Fruit fly (Drosophila melanogaster) whole organism, prepupa: ENCODE results near the gene Rac1.

ENCODE experiments used
- CG10631 ChIP-seq: fragments of 200-800 bp; sonication (Bioruptor generic); optimal IDR thresholded peaks from 2 replicates; lab custom pipeline; 2016; ENCODE audit warnings: missing biosample characterization, missing genetic modification characterization
- CG10669 ChIP-seq: fragments of 200-800 bp; sonication (Bioruptor generic); optimal IDR thresholded peaks from 3 replicates; lab custom pipeline; 2018; ENCODE audit warnings: missing biosample characterization, mild to moderate bottlenecking, missing genetic modification characterization, moderate library complexity
- CG11294 ChIP-seq: fragments of 200-800 bp; sonication (Bioruptor generic); IDR thresholded peaks from 2 replicates; pipeline ENCODE4 v1.3.6; 2022; ENCODE audit warnings: missing biosample characterization, missing genetic modification characterization
- CG11762 ChIP-seq: fragments of 200-800 bp; sonication (Bioruptor generic); optimal IDR thresholded peaks from 3 replicates; lab custom pipeline; 2016; ENCODE audit warnings: missing biosample characterization, missing genetic modification characterization; ENCODE audit not compliant: insufficient read depth
- CG11902 ChIP-seq: fragments of 200-800 bp; sonication (Bioruptor generic); optimal IDR thresholded peaks from 3 replicates; lab custom pipeline; 2016; ENCODE audit warnings: missing biosample characterization, missing genetic modification characterization
- CG15336 ChIP-seq: fragments of 200-800 bp; sonication (Bioruptor generic); IDR thresholded peaks from 2 replicates; pipeline ENCODE4 v1.3.6; 2022; ENCODE audit warnings: missing biosample characterization, missing genetic modification characterization
- CG1621 ChIP-seq: fragments of 200-800 bp; sonication (Bioruptor generic); optimal IDR thresholded peaks from 3 replicates; lab custom pipeline; 2018; ENCODE audit warnings: missing biosample characterization, mild to moderate bottlenecking, missing genetic modification characterization
- CG16779 ChIP-seq: fragments of 200-800 bp; sonication (Bioruptor generic); optimal IDR thresholded peaks from 3 replicates; lab custom pipeline; 2017; ENCODE audit warnings: missing biosample characterization, mild to moderate bottlenecking, missing genetic modification characterization
- CG3032 ChIP-seq: fragments of 200-800 bp; optimal IDR thresholded peaks from 2 replicates; lab custom pipeline; 2019; ENCODE audit warnings: missing biosample characterization, mild to moderate bottlenecking, missing genetic modification characterization, moderate library complexity
- CG31627 ChIP-seq: fragments of 200-800 bp; sonication (Bioruptor generic); optimal IDR thresholded peaks from 3 replicates; lab custom pipeline; 2016; ENCODE audit warnings: missing biosample characterization, missing genetic modification characterization
- CG32006 ChIP-seq: fragments of 200-800 bp; sonication (Bioruptor generic); optimal IDR thresholded peaks from 3 replicates; lab custom pipeline; 2017; ENCODE audit warnings: missing biosample characterization, mild to moderate bottlenecking, missing genetic modification characterization
- CG34406 ChIP-seq: fragments of 200-800 bp; sonication (Bioruptor generic); optimal IDR thresholded peaks from 3 replicates; lab custom pipeline; 2016; ENCODE audit warnings: missing biosample characterization, missing genetic modification characterization
- CG4318 ChIP-seq: fragments of 200-800 bp; sonication (Bioruptor generic); optimal IDR thresholded peaks from 3 replicates; lab custom pipeline; 2017; ENCODE audit warnings: missing biosample characterization, mild to moderate bottlenecking, missing genetic modification characterization
- CG6163 ChIP-seq: fragments of 200-800 bp; sonication (Bioruptor generic); IDR thresholded peaks from 3 replicates; pipeline ENCODE4 v1.3.6; 2022; ENCODE audit warnings: missing biosample characterization, missing genetic modification characterization
- CG6276 ChIP-seq: fragments of 200-800 bp; sonication (Bioruptor generic); optimal IDR thresholded peaks from 2 replicates; lab custom pipeline; 2017; ENCODE audit warnings: missing biosample characterization, mild to moderate bottlenecking, missing genetic modification characterization
- CG6792 ChIP-seq: fragments of 200-800 bp; sonication (Bioruptor generic); optimal IDR thresholded peaks from 3 replicates; lab custom pipeline; 2016; ENCODE audit warnings: missing biosample characterization, missing genetic modification characterization
- CG6808 ChIP-seq: fragments of 200-800 bp; sonication (Bioruptor generic); optimal IDR thresholded peaks from 3 replicates; lab custom pipeline; 2017; ENCODE audit warnings: missing biosample characterization, missing genetic modification characterization, mild to moderate bottlenecking, moderate library complexity, missing genetic modification reagents
- CG7368 ChIP-seq: fragments of 200-800 bp; sonication (Bioruptor generic); optimal IDR thresholded peaks from 3 replicates; lab custom pipeline; 2016; ENCODE audit warnings: missing biosample characterization, missing genetic modification characterization
- CG8119 ChIP-seq: fragments of 200-800 bp; sonication (Bioruptor generic); IDR thresholded peaks from 3 replicates; pipeline ENCODE4 v1.3.6; 2022; ENCODE audit warnings: missing biosample characterization, missing genetic modification characterization
- CG8319 ChIP-seq: fragments of 200-800 bp; sonication (Bioruptor generic); optimal IDR thresholded peaks from 3 replicates; lab custom pipeline; 2016; ENCODE audit warnings: missing biosample characterization, missing genetic modification characterization
- CG8632 ChIP-seq: fragments of 200-800 bp; sonication (Bioruptor generic); optimal IDR thresholded peaks from 3 replicates; lab custom pipeline; 2016; ENCODE audit warnings: missing biosample characterization, missing genetic modification characterization
- CG9139 ChIP-seq: fragments of 200-800 bp; sonication (Bioruptor generic); optimal IDR thresholded peaks from 3 replicates; lab custom pipeline; 2017; ENCODE audit warnings: missing biosample characterization, mild to moderate bottlenecking, missing genetic modification characterization
- Eip78C ChIP-seq: fragments of 200-800 bp; sonication (Bioruptor generic); peaks from one replicate; lab custom pipeline; 2016; ENCODE audit warnings: missing biosample characterization, missing genetic modification characterization
- Eip93F ChIP-seq: fragments of 200-800 bp; sonication (Bioruptor generic); optimal IDR thresholded peaks from 2 replicates; lab custom pipeline; 2016; ENCODE audit warnings: missing biosample characterization, mild to moderate bottlenecking, missing genetic modification characterization
- Ets21C ChIP-seq: fragments of 200-800 bp; sonication (Bioruptor generic); optimal IDR thresholded peaks from 3 replicates; lab custom pipeline; 2016; ENCODE audit warnings: missing biosample characterization, missing genetic modification characterization
- Ets96B ChIP-seq: fragments of 200-800 bp; optimal IDR thresholded peaks from 2 replicates; lab custom pipeline; 2019; ENCODE audit warnings: missing biosample characterization, mild to moderate bottlenecking, missing genetic modification characterization, moderate library complexity
- Hr38 ChIP-seq: sonication (Bioruptor generic); optimal IDR thresholded peaks from 2 replicates; lab custom pipeline; 2016; ENCODE audit warnings: missing biosample characterization, missing genetic modification characterization
- Hr39 ChIP-seq: fragments of 200-800 bp; sonication (Bioruptor generic); optimal IDR thresholded peaks from 2 replicates; lab custom pipeline; 2016; ENCODE audit warnings: missing biosample characterization, missing genetic modification characterization
- Lpt ChIP-seq: fragments of 200-800 bp; sonication (Bioruptor generic); optimal IDR thresholded peaks from 3 replicates; lab custom pipeline; 2016; ENCODE audit warnings: missing biosample characterization, missing genetic modification characterization
- OdsH ChIP-seq: fragments of 200-800 bp; sonication (Bioruptor generic); optimal IDR thresholded peaks from 3 replicates; lab custom pipeline; 2016; ENCODE audit warnings: missing biosample characterization, missing genetic modification characterization
- Sox14 ChIP-seq: fragments of 200-800 bp; sonication (Bioruptor generic); optimal IDR thresholded peaks from 3 replicates; lab custom pipeline; 2016; ENCODE audit warnings: missing biosample characterization, missing genetic modification characterization
- Sox15 ChIP-seq: fragments of 200-800 bp; sonication (Bioruptor generic); optimal IDR thresholded peaks from 3 replicates; lab custom pipeline; 2016; ENCODE audit warnings: missing biosample characterization, missing genetic modification characterization
- cyc ChIP-seq: fragments of 200-800 bp; sonication (Bioruptor generic); optimal IDR thresholded peaks from 3 replicates; lab custom pipeline; 2016; ENCODE audit warnings: missing biosample characterization, missing genetic modification characterization
- dac ChIP-seq: fragments of 200-800 bp; sonication (Bioruptor generic); optimal IDR thresholded peaks from 2 replicates; lab custom pipeline; 2017; ENCODE audit warnings: missing biosample characterization, mild to moderate bottlenecking, missing genetic modification characterization
- eg ChIP-seq: fragments of 200-800 bp; sonication (Bioruptor generic); IDR thresholded peaks from 3 replicates; pipeline ENCODE4 v1.3.6; 2022; ENCODE audit warnings: missing biosample characterization, missing genetic modification characterization
- esn ChIP-seq: fragments of 200-800 bp; sonication (Bioruptor generic); optimal IDR thresholded peaks from 2 replicates; lab custom pipeline; 2016; ENCODE audit warnings: missing biosample characterization, mild to moderate bottlenecking, missing genetic modification characterization, moderate library complexity
- fd59A ChIP-seq: fragments of 200-800 bp; sonication (Bioruptor generic); optimal IDR thresholded peaks from 2 replicates; lab custom pipeline; 2017; ENCODE audit warnings: missing biosample characterization, mild to moderate bottlenecking, missing genetic modification characterization, missing genetic modification reagents
- fd85E ChIP-seq: fragments of 200-800 bp; sonication (Bioruptor generic); optimal IDR thresholded peaks from 3 replicates; lab custom pipeline; 2016; ENCODE audit warnings: missing biosample characterization, missing genetic modification characterization
- lz ChIP-seq: fragments of 200-800 bp; sonication (Bioruptor generic); optimal IDR thresholded peaks from 3 replicates; lab custom pipeline; 2016; ENCODE audit warnings: missing biosample characterization, missing genetic modification characterization
- net ChIP-seq: fragments of 200-800 bp; sonication (Bioruptor generic); optimal IDR thresholded peaks from 3 replicates; lab custom pipeline; 2016; ENCODE audit warnings: missing biosample characterization, missing genetic modification characterization
- pdm3 ChIP-seq: fragments of 200-800 bp; sonication (Bioruptor generic); optimal IDR thresholded peaks from 3 replicates; lab custom pipeline; 2016; ENCODE audit warnings: missing biosample characterization, missing genetic modification characterization
- spab ChIP-seq: fragments of 200-800 bp; sonication (Bioruptor generic); optimal IDR thresholded peaks from 2 replicates; lab custom pipeline; 2017; ENCODE audit warnings: missing biosample characterization, mild to moderate bottlenecking, missing genetic modification characterization, missing genetic modification reagents
- ss ChIP-seq, 2 experiments: fragments of 200-800 bp; sonication (Bioruptor generic); optimal IDR thresholded peaks; 2 replicates in 1 of 2; 3 replicates in 1 of 2; lab custom pipeline; 2017 to 2018; ENCODE audit warnings: mild to moderate bottlenecking in 2 of 2, missing biosample characterization in 2 of 2, missing genetic modification characterization in 2 of 2, moderate library complexity in 1 of 2
- svp ChIP-seq: fragments of 200-800 bp; sonication (Bioruptor generic); peaks from one replicate; lab custom pipeline; 2016; ENCODE audit warnings: missing biosample characterization, missing genetic modification characterization
- topi ChIP-seq: fragments of 200-800 bp; sonication (Bioruptor generic); optimal IDR thresholded peaks from 3 replicates; lab custom pipeline; 2016; ENCODE audit warnings: missing biosample characterization, missing genetic modification characterization

Rac1 gene

dm6 chr3L:1313039-1313766, 10.7 kb upstream of the Rac1 start, which contains the start of the genes sturkopf and Herc4 (continued):
- TF ChIP-seq CG6808 (no peak), eg (GFP tag; lab: Robert Waterston, UW) (peak; percentile 59; the same call in 2 of the 3 replicates), CG9139 (no peak), CG10631 (GFP tag; lab: Kevin White, UChicago) (peak; percentile 96), Eip93F (GFP tag; lab: Kevin White, UChicago) (no peak), Ets21C (GFP tag; lab: Kevin White, UChicago) (no peak), Hr38 (no peak), CG8632 (GFP tag; lab: Kevin White, UChicago) (peak; percentile 78), lz (GFP tag; lab: Kevin White, UChicago) (peak; percentile 92), Ets96B (tag; lab: Kevin White, UChicago) (peak; percentile 54), Hr39 (peak; percentile 83), CG31627 (GFP tag; lab: Kevin White, UChicago) (peak; percentile 85), CG8319 (GFP tag; lab: Kevin White, UChicago) (peak; percentile 55), CG16779 (tag; lab: Kevin White, UChicago) (no peak), net (GFP tag; lab: Kevin White, UChicago) (peak; percentile 75), cyc (GFP tag; lab: Kevin White, UChicago) (peak; percentile 60), CG7368 (GFP tag; lab: Kevin White, UChicago) (no peak), OdsH (GFP tag; lab: Kevin White, UChicago) (peak; percentile 76), CG11902 (peak; percentile 41), CG15336 (GFP tag; lab: Robert Waterston, UW) (no peak; the same call in none of the 2 replicates), CG6163 (GFP tag; lab: Robert Waterston, UW) (peak; percentile 84), Eip78C (peak; percentile 93), CG32006 (peak; percentile 87), CG3032 (tag; lab: Kevin White, UChicago) (peak; percentile 83), CG6276 (no peak), fd59A (GFP tag; lab: Kevin White, UChicago) (peak; percentile 71), CG4318 (GFP tag; lab: Kevin White, UChicago) (no peak), CG1621 (peak; percentile 38), CG34406 (GFP tag; lab: Kevin White, UChicago) (peak; percentile 70), dac (GFP tag; lab: Kevin White, UChicago) (no peak), Lpt (GFP tag; lab: Kevin White, UChicago) (peak; percentile 64), pdm3 (GFP tag; lab: Kevin White, UChicago) (peak; percentile 81), CG11762 (GFP tag; lab: Kevin White, UChicago) (peak; percentile 57), CG11294 (GFP tag; lab: Robert Waterston, UW) (no peak), ss (GFP tag; optimal IDR thresholded peaks at IDR 0.05; lab: Kevin White, UChicago) (peak; percentile 40 to 75), CG10669 (GFP tag; lab: Kevin White, UChicago) (no peak)

dm6 chr3L:1307005-1307632, 4.6 kb upstream of the Rac1 start, which contains the start of the genes Ctr9 and Nt5a:
Ctr9 (plus strand) TSS chr3L:1307224.
Nt5a (minus strand) TSS chr3L:1307418.
- no peak for TF ChIP-seq fd85E (GFP tag; lab: Kevin White, UChicago)
- TF ChIP-seq CG10631 (GFP tag; lab: Kevin White, UChicago) = no peak
- 0 out of 3 replicates have a peak, but pooled peaks have one; percentile 32 for TF ChIP-seq CG6163 (GFP tag; lab: Robert Waterston, UW)
- no peak for TF ChIP-seq CG6792 (GFP tag; lab: Kevin White, UChicago)
- TF ChIP-seq Sox14 (GFP tag; lab: Kevin White, UChicago) = no peak
- TF ChIP-seq CG34406 (GFP tag; lab: Kevin White, UChicago) = no peak
- no peak for TF ChIP-seq CG7368 (GFP tag; lab: Kevin White, UChicago)
- no peak for TF ChIP-seq net (GFP tag; lab: Kevin White, UChicago)
- no peak for TF ChIP-seq Sox15 (GFP tag; lab: Kevin White, UChicago)
- TF ChIP-seq cyc (GFP tag; lab: Kevin White, UChicago) = no peak
- no peak for TF ChIP-seq Lpt (GFP tag; lab: Kevin White, UChicago)
- TF ChIP-seq spab (GFP tag; lab: Kevin White, UChicago) = no peak
- TF ChIP-seq CG10669 (GFP tag; lab: Kevin White, UChicago) = no peak
- no peak for TF ChIP-seq Hr39
- TF ChIP-seq topi = no peak
- TF ChIP-seq esn = peak; percentile 56
- TF ChIP-seq svp (GFP tag; lab: Kevin White, UChicago) = peak; percentile 42
- no peak for TF ChIP-seq CG11762 (GFP tag; lab: Kevin White, UChicago)
- no peak for TF ChIP-seq CG8632 (GFP tag; lab: Kevin White, UChicago)
- TF ChIP-seq CG6276 = no peak
- no peak for TF ChIP-seq dac (GFP tag; lab: Kevin White, UChicago)
- TF ChIP-seq ss (GFP tag; optimal IDR thresholded peaks at IDR 0.05; lab: Kevin White, UChicago) = no peak
- TF ChIP-seq CG11902 = no peak
- no peak for TF ChIP-seq Hr38
- no peak for TF ChIP-seq lz (GFP tag; lab: Kevin White, UChicago)
- no peak for TF ChIP-seq CG11294 (GFP tag; lab: Robert Waterston, UW)
- no peak for TF ChIP-seq CG8119 (GFP tag; lab: Robert Waterston, UW)
- TF ChIP-seq CG4318 (GFP tag; lab: Kevin White, UChicago) = no peak
- no peak for TF ChIP-seq Eip78C
- no peak for TF ChIP-seq CG8319 (GFP tag; lab: Kevin White, UChicago)
